Fruit fly (Drosophila melanogaster): ENCODE results near the gene CG46466.

CG46466 gene

dm6 chr4:709730-710129, 46.8 kb upstream of the CG46466 start (continued):
- no peak for TF ChIP-seq sc (optimal IDR thresholded peaks at IDR 0.05)
- peak; percentile 5 for TF ChIP-seq sc (GFP tag; optimal IDR thresholded peaks at IDR 0.05)
- TF ChIP-seq dpn (GFP tag; optimal IDR thresholded peaks at IDR 0.05) = no peak
- peak; percentile 1 for TF ChIP-seq az2 (GFP tag; optimal IDR thresholded peaks at IDR 0.05)
- no peak for TF ChIP-seq CG1233 (GFP tag; optimal IDR thresholded peaks at IDR 0.05)
- TF ChIP-seq CG8281 (tag; optimal IDR thresholded peaks at IDR 0.05) = no peak
- TF ChIP-seq CG9727 (GFP tag; optimal IDR thresholded peaks at IDR 0.05) = no peak
- no peak for TF ChIP-seq CG14050 (GFP tag; IDR thresholded peaks at IDR 0.05)
- peak; percentile 38; the same call in 1 of the 3 replicates for TF ChIP-seq CG17361 (GFP tag; IDR thresholded peaks at IDR 0.05)
- no peak for TF ChIP-seq BEAF-32 (GFP tag; optimal IDR thresholded peaks at IDR 0.05)
- no peak for TF ChIP-seq CG16813 (GFP tag; IDR thresholded peaks at IDR 0.05; ENCODE audit: partially characterized antibody)
- TF ChIP-seq CG6175 (GFP tag; IDR thresholded peaks at IDR 0.05) = no peak
- no peak for TF ChIP-seq so (GFP tag; IDR thresholded peaks at IDR 0.05)
- no peak for TF ChIP-seq Dll (GFP tag; IDR thresholded peaks at IDR 0.05; ENCODE audit: partially characterized antibody)
- TF ChIP-seq CG11504 (tag; optimal IDR thresholded peaks at IDR 0.05) = no peak
- no peak for TF ChIP-seq sna (GFP tag; IDR thresholded peaks at IDR 0.05; ENCODE audit: partially characterized antibody)
- peak; percentile 29 for TF ChIP-seq nmo (GFP tag; optimal IDR thresholded peaks at IDR 0.05)
- TF ChIP-seq Dfd (GFP tag; optimal IDR thresholded peaks at IDR 0.05) = no peak
- TF ChIP-seq fd102C (GFP tag; optimal IDR thresholded peaks at IDR 0.05) = no peak
- TF ChIP-seq CG11695 (GFP tag; IDR thresholded peaks at IDR 0.05) = no peak
- peak; percentile 71 for TF ChIP-seq Med (GFP tag)
- TF ChIP-seq disco-r (GFP tag; optimal IDR thresholded peaks at IDR 0.05) = no peak
- TF ChIP-seq tin (GFP tag; optimal IDR thresholded peaks at IDR 0.05) = no peak
- TF ChIP-seq CG18476 (GFP tag; optimal IDR thresholded peaks at IDR 0.05) = no peak
- peak; percentile 1 for TF ChIP-seq CG12219 (GFP tag; optimal IDR thresholded peaks at IDR 0.05)
- no peak for TF ChIP-seq Hr51 (GFP tag; optimal IDR thresholded peaks at IDR 0.05)
- TF ChIP-seq Gug (GFP tag; IDR thresholded peaks at IDR 0.05) = no peak
- TF ChIP-seq sima (GFP tag; optimal IDR thresholded peaks at IDR 0.05) = no peak
- TF ChIP-seq CG3847 (GFP tag; IDR thresholded peaks at IDR 0.05) = no peak
- no peak for TF ChIP-seq Lpt (GFP tag; optimal IDR thresholded peaks at IDR 0.05)
- TF ChIP-seq CG10366 (GFP tag; IDR thresholded peaks at IDR 0.05) = no peak
- peak; percentile 39; the same call in 1 of the 2 replicates for TF ChIP-seq CG10959 (GFP tag; IDR thresholded peaks at IDR 0.05)
- TF ChIP-seq CG3281 (GFP tag; optimal IDR thresholded peaks at IDR 0.05) = no peak
- TF ChIP-seq mam (GFP tag; optimal IDR thresholded peaks at IDR 0.05) = no peak
- no peak for TF ChIP-seq knrl (GFP tag; IDR thresholded peaks at IDR 0.05; ENCODE audit: partially characterized antibody)
- TF ChIP-seq CG7963 (GFP tag; IDR thresholded peaks at IDR 0.05; ENCODE audit: partially characterized antibody) = no peak
- TF ChIP-seq CG4360 (GFP tag; IDR thresholded peaks at IDR 0.05) = no peak
- TF ChIP-seq bigmax (GFP tag; optimal IDR thresholded peaks at IDR 0.05) = no peak
- no peak for TF ChIP-seq CG5180 (GFP tag; optimal IDR thresholded peaks at IDR 0.05)
- peak; percentile 7 for TF ChIP-seq CG8290 (GFP tag; optimal IDR thresholded peaks at IDR 0.05)
- no peak for TF ChIP-seq CG8290 (tag; optimal IDR thresholded peaks at IDR 0.05)
- no peak for TF ChIP-seq Dip3 (GFP tag; optimal IDR thresholded peaks at IDR 0.05)
- TF ChIP-seq Optix (GFP tag; IDR thresholded peaks at IDR 0.05) = no peak
- no peak for TF ChIP-seq CG12155 (GFP tag; optimal IDR thresholded peaks at IDR 0.05)
- no peak for TF ChIP-seq CG18619 (GFP tag; optimal IDR thresholded peaks at IDR 0.05)
- no peak for TF ChIP-seq dysf (GFP tag; IDR thresholded peaks at IDR 0.05)
- no peak for TF ChIP-seq CG12744 (GFP tag; optimal IDR thresholded peaks at IDR 0.05)
- no peak for TF ChIP-seq Sry-δ (GFP tag; optimal IDR thresholded peaks at IDR 0.05)
- TF ChIP-seq bsh (GFP tag; optimal IDR thresholded peaks at IDR 0.05) = peak in 1 of 2 experiments; percentile 48
- TF ChIP-seq her (GFP tag; optimal IDR thresholded peaks at IDR 0.05) = no peak
- no peak for TF ChIP-seq gcm2 (GFP tag; optimal IDR thresholded peaks at IDR 0.05)
- TF ChIP-seq CG13775 (GFP tag; optimal IDR thresholded peaks at IDR 0.05) = no peak

Measured in whole organism, embryonic.